Worm (Caenorhabditis elegans) whole organism, midembryonic: ENCODE results near the gene alh-6.

Source experiments
- flt-1 ChIP-seq: fragments of 200-800 bp; sonication (Bioruptor generic); IDR thresholded peaks from 2 replicates; pipeline ENCODE4 v1.3.6; 2022; ENCODE audit warnings: missing genetic modification characterization, missing compliant biosample characterization
- klf-2 ChIP-seq: fragments of 200-800 bp; sonication (Bioruptor generic); conservative IDR thresholded peaks from 2 replicates; pipeline ENCODE4 v1.3.6; 2022; ENCODE audit warnings: missing genetic modification reagents, missing genetic modification characterization, missing compliant biosample characterization
- tab-1 ChIP-seq: fragments of 200-800 bp; sonication (Bioruptor generic); IDR thresholded peaks from 2 replicates; pipeline ENCODE4 v1.3.6; 2022; ENCODE audit warnings: missing genetic modification characterization, missing compliant biosample characterization
- ztf-29 ChIP-seq: fragments of 200-800 bp; sonication (Bioruptor generic); IDR thresholded peaks from 2 replicates; pipeline ENCODE4 v1.3.6; 2022; ENCODE audit warnings: missing genetic modification reagents, missing genetic modification characterization, missing compliant biosample characterization

DNA sequence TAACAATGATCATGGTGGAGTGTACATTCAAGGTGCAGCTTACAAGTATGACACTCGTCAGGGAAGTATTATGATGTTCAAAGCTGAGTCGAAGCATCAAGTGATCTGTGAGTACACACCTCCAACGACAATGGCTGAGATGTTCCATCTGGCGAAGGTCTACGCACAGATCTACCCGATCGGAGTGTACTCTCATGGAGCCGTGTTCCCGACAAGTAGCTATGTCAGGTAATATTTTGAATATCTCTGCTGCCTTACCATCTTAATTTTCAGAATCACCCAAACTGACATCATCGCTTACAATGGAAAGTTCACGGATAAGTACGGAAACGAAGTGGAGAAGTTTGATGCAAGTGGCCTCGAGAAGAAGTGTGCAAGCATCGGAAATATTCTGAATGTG lies 53.2 kb downstream of the alh-6 start:
- no peak for TF ChIP-seq flt-1 (GFP tag; lab: Robert Waterston, UW)
- TF ChIP-seq klf-2 (GFP tag; lab: Robert Waterston, UW) = no peak
- TF ChIP-seq ztf-29 (GFP tag; lab: Robert Waterston, UW) = no peak
- TF ChIP-seq tab-1 (GFP tag; lab: Robert Waterston, UW) = no peak
